Fruit fly (Drosophila melanogaster): ENCODE measurements around the gene Trm7-34.

dm6 chr3R:21179592-21180390, 46.1 kb upstream of the Trm7-34 start:
- no peak for TF ChIP-seq CG6792 (GFP tag; optimal IDR thresholded peaks at IDR 0.05)
- TF ChIP-seq CG1621 (tag; optimal IDR thresholded peaks at IDR 0.05) = no peak
- TF ChIP-seq eg (GFP tag; IDR thresholded peaks at IDR 0.05) = no peak
- no peak for TF ChIP-seq Gug (GFP tag; IDR thresholded peaks at IDR 0.05)

Measured in whole organism, prepupa.